Fruit fly (Drosophila melanogaster): ENCODE data around the gene CG32462.

dm6 chr3L:22830132-22830697 lies 23.1 kb downstream of the CG32462 start:
- TF ChIP-seq CG32121 (GFP tag; IDR thresholded peaks at IDR 0.05) (no peak), CG9948 (tag; optimal IDR thresholded peaks at IDR 0.05) (no peak), D1 (tag; optimal IDR thresholded peaks at IDR 0.05) (no peak), CG34367 (tag; optimal IDR thresholded peaks at IDR 0.05) (no peak)

All from whole organism, pupa.